Worm (Caenorhabditis elegans): ENCODE results near the gene ttr-41.

ttr-41 gene

ce11 chrII:4741527-4742187 lies 14.0 kb upstream of the ttr-41 start, which contains the start of gene acs-11 (continued):
- TF ChIP-seq swsn-7 (tag; optimal IDR thresholded peaks at IDR 0.05) (no peak), nhr-90 (tag; optimal IDR thresholded peaks at IDR 0.05; ENCODE audit: poor library complexity) (peak; percentile 14), nhr-85 (tag) (peak; percentile 61)

- TF ChIP-seq rnt-1 (tag; optimal IDR thresholded peaks at IDR 0.05) (peak; percentile 98), aly-2 (tag; optimal IDR thresholded peaks at IDR 0.05) (no peak), lin-14 (GFP tag; optimal IDR thresholded peaks at IDR 0.05) (peak; percentile 83), mab-9 (GFP tag; IDR thresholded peaks at IDR 0.05) (peak; percentile 69), mdl-1 (tag; optimal IDR thresholded peaks at IDR 0.05) (peak; percentile 20 to 88), hlh-4 (tag; optimal IDR thresholded peaks at IDR 0.05) (no peak), nhr-77 (tag; optimal IDR thresholded peaks at IDR 0.05) (no peak), Y116A8C.19 (tag; optimal IDR thresholded peaks at IDR 0.05; ENCODE audit: borderline replicate concordance) (peak; percentile 52), nhr-47 (tag; optimal IDR thresholded peaks at IDR 0.05) (peak; percentile 92), irx-1 (tag; optimal IDR thresholded peaks at IDR 0.05) (peak; percentile 92), F16B12.6 (tag; optimal IDR thresholded peaks at IDR 0.05) (peak; percentile 81), lin-13 (GFP tag; optimal IDR thresholded peaks at IDR 0.05) (peak; percentile 37), snu-23 (GFP tag; optimal IDR thresholded peaks at IDR 0.05) (peak; percentile 86), hpl-2 (GFP tag; optimal IDR thresholded peaks at IDR 0.05) (peak; percentile 47), aha-1 (tag; optimal IDR thresholded peaks at IDR 0.05) (no peak), nhr-76 (tag; optimal IDR thresholded peaks at IDR 0.05) (no peak), blmp-1 (tag; optimal IDR thresholded peaks at IDR 0.05) (peak; percentile 73), sptf-1 (tag; optimal IDR thresholded peaks at IDR 0.05) (no peak), ceh-82 (tag; optimal IDR thresholded peaks at IDR 0.05) (peak; percentile 62 to 79 (median 78)), unc-86 (tag; optimal IDR thresholded peaks at IDR 0.05) (peak; percentile 75), ets-5 (GFP tag; IDR thresholded peaks at IDR 0.05) (no peak), egl-13 (tag; optimal IDR thresholded peaks at IDR 0.05) (peak; percentile 84), nhr-84 (tag; optimal IDR thresholded peaks at IDR 0.05) (no peak), lin-15B (tag; optimal IDR thresholded peaks at IDR 0.05) (peak; percentile 55), unc-62 (GFP tag; optimal IDR thresholded peaks at IDR 0.05) (no peak), elt-3 (tag; optimal IDR thresholded peaks at IDR 0.05) (peak in 3 of 6 experiments; percentile 1 to 79 (median 19)), sox-4 (tag; optimal IDR thresholded peaks at IDR 0.05) (peak; percentile 87), nhr-237 (tag; optimal IDR thresholded peaks at IDR 0.05) (peak; percentile 26), C04F5.9 (tag; optimal IDR thresholded peaks at IDR 0.05) (peak; percentile 78), fkh-4 (tag; optimal IDR thresholded peaks at IDR 0.05; ENCODE audit: borderline replicate concordance) (peak; percentile 86), nhr-28 (tag; optimal IDR thresholded peaks at IDR 0.05) (no peak), C16A3.4 (tag; optimal IDR thresholded peaks at IDR 0.05) (peak; percentile 71), lsy-2 (tag; optimal IDR thresholded peaks at IDR 0.05) (peak; percentile 82 to 87), ces-1 (GFP tag; optimal IDR thresholded peaks at IDR 0.05) (no peak), elt-2 (tag; optimal IDR thresholded peaks at IDR 0.05) (peak; percentile 91), mep-1 (tag; optimal IDR thresholded peaks at IDR 0.05) (peak; percentile 82), tlp-1 (tag; optimal IDR thresholded peaks at IDR 0.05) (no peak), ceh-90 (tag; optimal IDR thresholded peaks at IDR 0.05) (peak; percentile 93), vab-15 (tag; optimal IDR thresholded peaks at IDR 0.05) (peak; percentile 57), jun-1 (tag; optimal IDR thresholded peaks at IDR 0.05) (peak; percentile 73), efl-3 (GFP tag; optimal IDR thresholded peaks at IDR 0.05) (peak; percentile 29), nhr-12 (tag; optimal IDR thresholded peaks at IDR 0.05) (no peak), lin-39 (tag; optimal IDR thresholded peaks at IDR 0.05) (peak; percentile 35), pax-3 (tag; optimal IDR thresholded peaks at IDR 0.05) (peak; percentile 87), zag-1 (tag; optimal IDR thresholded peaks at IDR 0.05) (no peak), zip-4 (GFP tag; optimal IDR thresholded peaks at IDR 0.05) (peak; percentile 10), nhr-90 (tag; optimal IDR thresholded peaks at IDR 0.05; ENCODE audit: poor library complexity) (peak; percentile 90), swsn-7 (tag; optimal IDR thresholded peaks at IDR 0.05) (peak; percentile 79), grh-1 (GFP tag; IDR thresholded peaks at IDR 0.05) (peak; percentile 61)
Measured at ce11 chrII:4739984-4740462, 12.4 kb upstream of the ttr-41 start, which contains the start of gene eas-1. eas-1 (plus strand) TSS chrII:4740412.

Measured in whole organism, L1 larva.